Fruit fly (Drosophila melanogaster): ENCODE measurements around the gene Ac13E.
A peak's percentile ranks its signal among the peaks of the same experiment; 100 is the strongest.

DNA sequence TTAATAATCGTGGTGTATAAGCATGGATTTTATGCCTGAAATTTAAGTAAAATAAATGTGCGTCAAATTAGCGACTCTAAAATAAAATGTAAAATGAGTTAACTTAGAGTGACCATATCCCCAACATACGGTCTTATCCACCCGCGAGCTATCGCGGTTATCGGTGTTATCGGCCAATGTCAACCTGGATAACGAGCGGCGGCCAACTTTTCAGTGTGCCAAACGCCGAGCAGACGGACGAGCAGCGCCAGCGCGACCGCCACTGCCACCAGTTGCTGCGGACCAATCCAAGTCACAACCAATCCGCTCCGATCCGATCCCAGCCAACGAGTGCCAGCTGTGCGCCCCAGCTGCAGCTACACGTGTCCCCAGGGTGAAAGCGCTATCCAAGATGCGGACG lies 24.0 kb upstream of the Ac13E start, which contains the start of the genes cerv and CG7872:
- TF ChIP-seq CG3032 (tag; optimal IDR thresholded peaks at IDR 0.05): no peak
- no peak for TF ChIP-seq acj6 (GFP tag; optimal IDR thresholded peaks at IDR 0.05)
- TF ChIP-seq Gug (GFP tag; IDR thresholded peaks at IDR 0.05): no peak
- TF ChIP-seq CG31627 (GFP tag; optimal IDR thresholded peaks at IDR 0.05): no peak
- peak; percentile 27 for TF ChIP-seq Eip78C (GFP tag)
- TF ChIP-seq fd59A (GFP tag; optimal IDR thresholded peaks at IDR 0.05): no peak
- no peak for TF ChIP-seq CG11902 (GFP tag; optimal IDR thresholded peaks at IDR 0.05)
- TF ChIP-seq CG11294 (GFP tag; IDR thresholded peaks at IDR 0.05): no peak
- TF ChIP-seq lz (GFP tag; optimal IDR thresholded peaks at IDR 0.05): no peak
- no peak for TF ChIP-seq svp (GFP tag)
- TF ChIP-seq CG15336 (GFP tag; IDR thresholded peaks at IDR 0.05): no peak

All from whole organism, prepupa.